Fruit fly (Drosophila melanogaster) whole organism, embryonic: ENCODE results near the gene lqfR.

Experiments
- ATbp ChIP-seq: fragments of 200-800 bp; sonication (Bioruptor generic); optimal IDR thresholded peaks from 2 replicates; lab custom pipeline; 2017; ENCODE audit warnings: missing biosample characterization, mild to moderate bottlenecking, missing genetic modification characterization, missing genetic modification reagents
- B-H2 ChIP-seq: fragments of 200-800 bp; sonication (Bioruptor generic); optimal IDR thresholded peaks from 2 replicates; lab custom pipeline; 2018; ENCODE audit warnings: missing biosample characterization, mild to moderate bottlenecking, missing genetic modification characterization
- Bteb2 ChIP-seq: fragments of 200-800 bp; sonication (Bioruptor generic); optimal IDR thresholded peaks from 2 replicates; lab custom pipeline; 2016; ENCODE audit warnings: missing biosample characterization, missing genetic modification characterization
- CG10267 ChIP-seq: fragments of 200-800 bp; sonication (Bioruptor generic); optimal IDR thresholded peaks from 2 replicates; lab custom pipeline; 2018; ENCODE audit warnings: missing biosample characterization, mild to moderate bottlenecking, missing genetic modification characterization, moderate library complexity
- CG10543 ChIP-seq: fragments of 200-800 bp; sonication (Bioruptor generic); optimal IDR thresholded peaks from 3 replicates; lab custom pipeline; 2017; ENCODE audit warnings: missing biosample characterization, mild to moderate bottlenecking, missing genetic modification characterization, moderate library complexity
- CG10654 ChIP-seq: fragments of 200-800 bp; sonication (Bioruptor generic); optimal IDR thresholded peaks from 2 replicates; lab custom pipeline; 2016; ENCODE audit warnings: missing biosample characterization, missing genetic modification characterization
- CG10979 ChIP-seq: fragments of 200-800 bp; sonication (Bioruptor generic); optimal IDR thresholded peaks from 2 replicates; lab custom pipeline; 2018; ENCODE audit warnings: missing biosample characterization, mild to moderate bottlenecking, missing genetic modification characterization, moderate library complexity
- CG12942 ChIP-seq: fragments of 200-800 bp; sonication (Bioruptor generic); optimal IDR thresholded peaks from 3 replicates; lab custom pipeline; 2016; ENCODE audit warnings: missing biosample characterization, missing genetic modification characterization
- CG13123 ChIP-seq: fragments of 200-800 bp; sonication (Bioruptor generic); optimal IDR thresholded peaks from 2 replicates; lab custom pipeline; 2016; ENCODE audit warnings: missing biosample characterization, missing genetic modification characterization
- CG13296 ChIP-seq: fragments of 200-800 bp; sonication (Bioruptor generic); optimal IDR thresholded peaks from 3 replicates; lab custom pipeline; 2018; ENCODE audit warnings: missing biosample characterization, mild to moderate bottlenecking, missing genetic modification characterization
- CG13775 ChIP-seq: fragments of 200-800 bp; sonication (Bioruptor generic); optimal IDR thresholded peaks from 3 replicates; lab custom pipeline; 2017; ENCODE audit warnings: missing biosample characterization, mild to moderate bottlenecking, missing genetic modification characterization
- CG14014 ChIP-seq: fragments of 200-800 bp; sonication (Bioruptor generic); IDR thresholded peaks from 2 replicates; pipeline ENCODE4 v1.3.6; 2022; ENCODE audit warnings: missing biosample characterization, missing genetic modification characterization
- CG14050 ChIP-seq: fragments of 200-800 bp; sonication (Bioruptor generic); IDR thresholded peaks from 3 replicates; pipeline ENCODE4 v1.3.6; 2022; ENCODE audit warnings: missing biosample characterization, missing genetic modification characterization
- CG15011 ChIP-seq: fragments of 200-800 bp; sonication (Bioruptor generic); optimal IDR thresholded peaks from 3 replicates; lab custom pipeline; 2018; ENCODE audit warnings: missing biosample characterization, mild to moderate bottlenecking, missing genetic modification characterization
- CG17361 ChIP-seq: fragments of 200-800 bp; sonication (Bioruptor generic); IDR thresholded peaks from 3 replicates; pipeline ENCODE4 v1.3.6; 2022; ENCODE audit warnings: missing biosample characterization, missing genetic modification characterization
- CG1832 ChIP-seq: fragments of 200-800 bp; sonication (Bioruptor generic); optimal IDR thresholded peaks from 2 replicates; lab custom pipeline; 2017; ENCODE audit warnings: missing biosample characterization, mild to moderate bottlenecking, missing genetic modification characterization, inconsistent platforms
- CG2116 ChIP-seq: fragments of 200-800 bp; sonication (Bioruptor generic); optimal IDR thresholded peaks from 3 replicates; lab custom pipeline; 2018; ENCODE audit warnings: missing biosample characterization, mild to moderate bottlenecking, missing genetic modification characterization
- CG30403 ChIP-seq: fragments of 200-800 bp; sonication (Bioruptor generic); optimal IDR thresholded peaks from 3 replicates; lab custom pipeline; 2016; ENCODE audit warnings: missing biosample characterization, missing genetic modification characterization
- CG31388 ChIP-seq: fragments of 200-800 bp; sonication (Bioruptor generic); optimal IDR thresholded peaks from 2 replicates; lab custom pipeline; 2016; ENCODE audit warnings: missing biosample characterization, missing genetic modification characterization
- CG33557 ChIP-seq: fragments of 200-800 bp; sonication (Bioruptor generic); optimal IDR thresholded peaks from 2 replicates; lab custom pipeline; 2019; ENCODE audit warnings: missing biosample characterization, mild to moderate bottlenecking, missing genetic modification characterization, moderate library complexity
- CG34224 ChIP-seq: fragments of 200-800 bp; sonication (Bioruptor generic); IDR thresholded peaks from 3 replicates; pipeline ENCODE4 v1.3.6; 2022; ENCODE audit warnings: missing biosample characterization, missing genetic modification characterization; ENCODE audit not compliant: partially characterized antibody
- CG34376 ChIP-seq: fragments of 200-800 bp; sonication (Bioruptor generic); optimal IDR thresholded peaks from 2 replicates; lab custom pipeline; 2018; ENCODE audit warnings: missing biosample characterization, mild to moderate bottlenecking, missing genetic modification characterization
- CG3995 ChIP-seq: fragments of 200-800 bp; sonication (Bioruptor generic); optimal IDR thresholded peaks from 3 replicates; lab custom pipeline; 2016; ENCODE audit warnings: missing biosample characterization, missing genetic modification characterization
- CG5953 ChIP-seq: fragments of 200-800 bp; sonication (Bioruptor generic); IDR thresholded peaks from 2 replicates; pipeline ENCODE4 v1.3.6; 2022; ENCODE audit warnings: missing biosample characterization, missing genetic modification characterization
- CG6254 ChIP-seq: fragments of 200-800 bp; sonication (Bioruptor generic); optimal IDR thresholded peaks from 3 replicates; lab custom pipeline; 2017; ENCODE audit warnings: mild to moderate bottlenecking, missing biosample characterization, missing genetic modification reagents, missing genetic modification characterization
- CG9797 ChIP-seq: fragments of 200-800 bp; sonication (Bioruptor generic); optimal IDR thresholded peaks from 3 replicates; lab custom pipeline; 2018; ENCODE audit warnings: missing biosample characterization, mild to moderate bottlenecking, missing genetic modification characterization
- Deaf1 ChIP-seq: fragments of 200-800 bp; optimal IDR thresholded peaks from 3 replicates; lab custom pipeline; 2019; ENCODE audit warnings: missing biosample characterization, mild to moderate bottlenecking, missing genetic modification characterization, moderate library complexity
- Dll ChIP-seq: fragments of 200-800 bp; sonication (Bioruptor generic); IDR thresholded peaks from 4 replicates; pipeline ENCODE4 v1.3.6; 2022; ENCODE audit warnings: missing biosample characterization, missing genetic modification characterization; ENCODE audit not compliant: partially characterized antibody
- E2f2 ChIP-seq: fragments of 200-800 bp; sonication (Bioruptor generic); IDR thresholded peaks from 2 replicates; pipeline ENCODE4 v1.3.6; 2022; ENCODE audit warnings: missing biosample characterization, missing genetic modification characterization
- MTF-1 ChIP-seq: fragments of 200-800 bp; sonication (Bioruptor generic); optimal IDR thresholded peaks from 2 replicates; lab custom pipeline; 2018; ENCODE audit warnings: missing biosample characterization, mild to moderate bottlenecking, missing genetic modification characterization, borderline replicate concordance
- Myb ChIP-seq: fragments of 200-800 bp; sonication (Bioruptor generic); optimal IDR thresholded peaks from 2 replicates; lab custom pipeline; 2016; ENCODE audit warnings: missing biosample characterization, missing genetic modification characterization
- Side ChIP-seq: fragments of 200-800 bp; sonication (Bioruptor generic); optimal IDR thresholded peaks from 2 replicates; lab custom pipeline; 2016; ENCODE audit warnings: missing biosample characterization, missing genetic modification characterization
- Tbp ChIP-seq: fragments of >200 bp; optimal IDR thresholded peaks from 2 replicates; lab custom pipeline; 2018; ENCODE audit warnings: missing biosample characterization, missing genetic modification characterization
- cwo ChIP-seq: fragments of 200-800 bp; sonication (Bioruptor generic); optimal IDR thresholded peaks from 3 replicates; lab custom pipeline; 2017; ENCODE audit warnings: missing biosample characterization, missing genetic modification characterization, mild to moderate bottlenecking, moderate library complexity, missing genetic modification reagents
- dm ChIP-seq: fragments of 200-800 bp; sonication (Bioruptor generic); optimal IDR thresholded peaks from 3 replicates; lab custom pipeline; 2016; ENCODE audit warnings: missing biosample characterization, missing genetic modification characterization
- dpn ChIP-seq, 2 experiments: fragments of 200-800 bp; sonication (Bioruptor generic); optimal IDR thresholded peaks; 3 replicates each; lab custom pipeline; 2016; ENCODE audit warnings: missing biosample characterization in 2 of 2, missing genetic modification characterization in 2 of 2
- dysf ChIP-seq: fragments of 200-800 bp; sonication (Bioruptor generic); IDR thresholded peaks from 3 replicates; pipeline ENCODE4 v1.3.6; 2022; ENCODE audit warnings: missing biosample characterization, missing genetic modification characterization
- fd64A ChIP-seq: fragments of 200-800 bp; sonication (Bioruptor generic); optimal IDR thresholded peaks from 3 replicates; lab custom pipeline; 2018; ENCODE audit warnings: missing biosample characterization, mild to moderate bottlenecking, missing genetic modification characterization
- fd96Cb ChIP-seq: fragments of 200-800 bp; sonication (Bioruptor generic); optimal IDR thresholded peaks from 2 replicates; lab custom pipeline; 2018; ENCODE audit warnings: missing biosample characterization, mild to moderate bottlenecking, missing genetic modification characterization, moderate library complexity
- gfzf ChIP-seq: fragments of 200-800 bp; sonication (Bioruptor generic); optimal IDR thresholded peaks from 2 replicates; lab custom pipeline; 2016; ENCODE audit warnings: missing biosample characterization, mild to moderate bottlenecking, missing genetic modification characterization, moderate library complexity
- gsb ChIP-seq: fragments of 200-800 bp; sonication (Bioruptor generic); IDR thresholded peaks from 2 replicates; pipeline ENCODE4 v1.3.6; 2022; ENCODE audit warnings: missing biosample characterization, missing genetic modification characterization
- hb ChIP-seq: fragments of 200-800 bp; sonication (Bioruptor generic); IDR thresholded peaks from 3 replicates; pipeline ENCODE4 v1.3.6; 2022; ENCODE audit warnings: missing biosample characterization, missing genetic modification characterization; ENCODE audit not compliant: partially characterized antibody
- hbn ChIP-seq: fragments of 200-800 bp; sonication (Bioruptor generic); IDR thresholded peaks from 2 replicates; pipeline ENCODE4 v1.3.6; 2022; ENCODE audit warnings: missing biosample characterization, missing genetic modification characterization; ENCODE audit not compliant: partially characterized antibody
- her ChIP-seq: fragments of 200-800 bp; sonication (Bioruptor generic); optimal IDR thresholded peaks from 2 replicates; lab custom pipeline; 2016; ENCODE audit warnings: missing biosample characterization, missing genetic modification characterization
- jing ChIP-seq: fragments of 200-800 bp; sonication (Bioruptor generic); optimal IDR thresholded peaks from 2 replicates; lab custom pipeline; 2018; ENCODE audit warnings: missing biosample characterization, mild to moderate bottlenecking, missing genetic modification characterization
- kah ChIP-seq: fragments of 200-800 bp; sonication (Bioruptor generic); optimal IDR thresholded peaks from 2 replicates; lab custom pipeline; 2018; ENCODE audit warnings: missing biosample characterization, mild to moderate bottlenecking, missing genetic modification characterization
- lab ChIP-seq: fragments of 200-800 bp; sonication (Bioruptor generic); optimal IDR thresholded peaks from 3 replicates; lab custom pipeline; 2017; ENCODE audit warnings: missing biosample characterization, missing genetic modification characterization, mild to moderate bottlenecking, moderate library complexity, missing genetic modification reagents
- lbe ChIP-seq: fragments of 200-800 bp; sonication (Bioruptor generic); optimal IDR thresholded peaks from 2 replicates; lab custom pipeline; 2016; ENCODE audit warnings: missing biosample characterization, mild to moderate bottlenecking, missing genetic modification characterization
- mam ChIP-seq: fragments of 200-800 bp; sonication (Bioruptor generic); optimal IDR thresholded peaks from 3 replicates; lab custom pipeline; 2016; ENCODE audit warnings: missing biosample characterization, missing genetic modification characterization
- ssp ChIP-seq: fragments of 200-800 bp; sonication (Bioruptor generic); IDR thresholded peaks from 2 replicates; pipeline ENCODE4 v1.3.6; 2022; ENCODE audit warnings: missing biosample characterization, missing genetic modification characterization
- ttk ChIP-seq: fragments of 200-800 bp; sonication (Bioruptor generic); IDR thresholded peaks from 2 replicates; pipeline ENCODE4 v2.1.2; 2022; ENCODE audit warnings: missing biosample characterization, missing genetic modification characterization

The lqfR gene

dm6 chr3R:22375674-22376073 is 35.4 kb upstream of the lqfR start, which contains the start of gene CG18596 (continued):
- TF ChIP-seq lbe (no peak), dpn (GFP tag; optimal IDR thresholded peaks at IDR 0.05; lab: Kevin White, UChicago) (no peak), CG1832 (GFP tag; lab: Kevin White, UChicago) (no peak), CG13775 (GFP tag; lab: Kevin White, UChicago) (no peak), ttk (GFP tag; lab: Robert Waterston, UW) (no peak), CG12942 (GFP tag; lab: Kevin White, UChicago) (no peak), CG10979 (tag; lab: Kevin White, UChicago) (no peak), Deaf1 (tag; lab: Kevin White, UChicago) (no peak), ssp (no peak), fd64A (no peak), hb (GFP tag; lab: Robert Waterston, UW) (peak; percentile 78), CG13123 (GFP tag; lab: Kevin White, UChicago) (no peak), her (GFP tag; lab: Kevin White, UChicago) (no peak), CG2116 (GFP tag; lab: Kevin White, UChicago) (peak; percentile 94), Bteb2 (GFP tag; lab: Kevin White, UChicago) (no peak), hbn (GFP tag; lab: Robert Waterston, UW) (peak; percentile 95), CG15011 (GFP tag; lab: Kevin White, UChicago) (no peak), dysf (GFP tag; lab: Robert Waterston, UW) (no peak), lab (GFP tag; lab: Kevin White, UChicago) (no peak), B-H2 (GFP tag; lab: Kevin White, UChicago) (no peak), Tbp (GFP tag; lab: Kevin White, UChicago) (no peak), CG34224 (peak; percentile 97), CG33557 (GFP tag; lab: Kevin White, UChicago) (no peak), dm (no peak), Myb (GFP tag; lab: Kevin White, UChicago) (peak; percentile 56), mam (GFP tag; lab: Kevin White, UChicago) (no peak), MTF-1 (no peak), CG10543 (GFP tag; lab: Kevin White, UChicago) (no peak), CG10267 (peak; percentile 33), Dll (GFP tag; lab: Robert Waterston, UW) (peak; percentile 98), CG6254 (no peak), CG30403 (GFP tag; lab: Kevin White, UChicago) (no peak), CG17361 (GFP tag; lab: Robert Waterston, UW) (no peak), kah (GFP tag; lab: Kevin White, UChicago) (no peak), CG34376 (no peak), gfzf (GFP tag; lab: Kevin White, UChicago) (peak; percentile 0), ATbp (GFP tag; lab: Kevin White, UChicago) (no peak), CG9797 (GFP tag; lab: Kevin White, UChicago) (no peak), CG14014 (GFP tag; lab: Robert Waterston, UW) (no peak), Side (GFP tag; lab: Kevin White, UChicago) (no peak), CG13296 (GFP tag; lab: Kevin White, UChicago) (no peak), CG5953 (GFP tag; lab: Robert Waterston, UW) (no peak), gsb (GFP tag; lab: Robert Waterston, UW) (no peak), CG10654 (no peak), CG31388 (no peak), jing (no peak), E2f2 (GFP tag; lab: Robert Waterston, UW) (peak; percentile 86), CG3995 (GFP tag; lab: Kevin White, UChicago) (peak; percentile 10), CG14050 (no peak), fd96Cb (no peak), cwo (no peak)
